Worm (Caenorhabditis elegans) whole organism, early embryonic: ENCODE measurements around the gene mog-3.

ENCODE experiments used
- B0310.2 ChIP-seq: sonication (generic microtip); optimal IDR thresholded peaks from 2 replicates; lab custom pipeline; 2016; ENCODE audit warnings: mild to moderate bottlenecking, missing genetic modification characterization, missing compliant biosample characterization
- F13C5.2 ChIP-seq: sonication (generic microtip); optimal IDR thresholded peaks from 2 replicates; lab custom pipeline; 2017; ENCODE audit warnings: mild to moderate bottlenecking, missing genetic modification characterization, inconsistent platforms, missing compliant biosample characterization
- aly-1 ChIP-seq: sonication (generic microtip); optimal IDR thresholded peaks from 2 replicates; lab custom pipeline; 2016; ENCODE audit warnings: missing genetic modification characterization, missing compliant biosample characterization
- ama-1 ChIP-seq: fragments of 150-350 bp; optimal IDR thresholded peaks from 2 replicates; lab custom pipeline; 2014
- ceh-13 ChIP-seq: fragments of 200-800 bp; sonication (Bioruptor generic); optimal IDR thresholded peaks from 2 replicates; lab custom pipeline; 2018; ENCODE audit warnings: mild to moderate bottlenecking, missing genetic modification characterization, missing compliant biosample characterization
- ceh-36 ChIP-seq: sonication (generic microtip); optimal IDR thresholded peaks from 2 replicates; lab custom pipeline; 2016; ENCODE audit warnings: missing genetic modification characterization, inconsistent platforms, missing compliant biosample characterization
- ets-7 ChIP-seq: sonication (generic microtip); optimal IDR thresholded peaks from 2 replicates; lab custom pipeline; 2016; ENCODE audit warnings: missing genotype, missing genetic modification characterization, missing compliant biosample characterization
- flt-1 ChIP-seq: fragments of 200-800 bp; sonication (Bioruptor generic); IDR thresholded peaks from 2 replicates; pipeline ENCODE4 v1.3.6; 2022; ENCODE audit warnings: missing genetic modification characterization, missing compliant biosample characterization
- hmbx-1 ChIP-seq: sonication (generic microtip); optimal IDR thresholded peaks from 2 replicates; lab custom pipeline; 2016; ENCODE audit warnings: mild to moderate bottlenecking, missing genetic modification characterization, missing compliant biosample characterization
- hmg-4 ChIP-seq: fragments of 200-800 bp; sonication (Bioruptor generic); optimal IDR thresholded peaks from 2 replicates; lab custom pipeline; 2018; ENCODE audit warnings: mild to moderate bottlenecking, missing genetic modification characterization, missing compliant biosample characterization
- hnd-1 ChIP-seq: sonication (generic microtip); optimal IDR thresholded peaks from 2 replicates; lab custom pipeline; 2016; ENCODE audit warnings: missing genetic modification characterization, missing compliant biosample characterization
- pes-1 ChIP-seq: fragments of 200-800 bp; sonication (Bioruptor generic); IDR thresholded peaks from 2 replicates; pipeline ENCODE4 v1.3.6; 2022; ENCODE audit warnings: missing genetic modification reagents, missing genetic modification characterization, missing compliant biosample characterization
- scrt-1 ChIP-seq: fragments of 200-800 bp; sonication (Bioruptor generic); IDR thresholded peaks from 2 replicates; pipeline ENCODE4 v1.3.6; 2022; ENCODE audit warnings: missing genetic modification characterization, missing compliant biosample characterization
- sea-1 ChIP-seq: fragments of 200-800 bp; sonication (Bioruptor generic); conservative IDR thresholded peaks from 2 replicates; pipeline ENCODE4 v1.3.6; 2022; ENCODE audit warnings: missing genetic modification characterization, missing compliant biosample characterization
- tbx-11 ChIP-seq: fragments of 200-800 bp; sonication (Bioruptor generic); IDR thresholded peaks from 2 replicates; pipeline ENCODE4 v1.3.6; 2022; ENCODE audit warnings: missing genetic modification characterization, missing compliant biosample characterization
- tbx-37 ChIP-seq: fragments of 200-800 bp; sonication (Bioruptor generic); conservative IDR thresholded peaks from 2 replicates; pipeline ENCODE4 v1.3.6; 2022; ENCODE audit warnings: missing genetic modification reagents, missing genetic modification characterization, missing compliant biosample characterization
- tra-4 ChIP-seq: sonication (generic microtip); optimal IDR thresholded peaks from 2 replicates; lab custom pipeline; 2017; ENCODE audit warnings: missing genetic modification characterization, missing compliant biosample characterization

The mog-3 gene

ce11 chrIII:5329372-5329771 lies 21.0 kb downstream of the mog-3 start:
- no peak for TF ChIP-seq hnd-1
- TF ChIP-seq ets-7 (tag; lab: Kevin White, UChicago) = no peak

- TF ChIP-seq scrt-1 (no peak), hmbx-1 (no peak), pes-1 (no peak), hnd-1 (no peak), tbx-37 (GFP tag; lab: Robert Waterston, UW) (no peak), F13C5.2 (tag; lab: Kevin White, UChicago) (no peak), tbx-11 (no peak), sea-1 (GFP tag; lab: Robert Waterston, UW) (no peak), aly-1 (tag; lab: Kevin White, UChicago) (no peak), hmg-4 (no peak), tra-4 (no peak), flt-1 (GFP tag; lab: Robert Waterston, UW) (no peak), ceh-13 (no peak), ama-1 (lab: Kevin White, UChicago) (no peak), B0310.2 (no peak), ceh-36 (no peak)
Observed at ce11 chrIII:5334517-5335049, 26.2 kb downstream of the mog-3 start.

- TF ChIP-seq scrt-1 (no peak), tbx-11 (no peak), ceh-13 (no peak), hnd-1 (no peak), ama-1 (lab: Kevin White, UChicago) (no peak), pes-1 (no peak), F13C5.2 (tag; lab: Kevin White, UChicago) (no peak), aly-1 (tag; lab: Kevin White, UChicago) (no peak)
Observed at ce11 chrIII:5338787-5339186, 30.4 kb downstream of the mog-3 start.

- no peak for TF ChIP-seq B0310.2
- TF ChIP-seq ets-7 (tag; lab: Kevin White, UChicago) = no peak
- TF ChIP-seq F13C5.2 (tag; lab: Kevin White, UChicago) = no peak
Observed at ce11 chrIII:5340530-5340929, 32.1 kb downstream of the mog-3 start.

- TF ChIP-seq scrt-1 (no peak), hmbx-1 (no peak), aly-1 (tag; lab: Kevin White, UChicago) (no peak), hmg-4 (no peak), ceh-36 (no peak), hnd-1 (no peak), flt-1 (GFP tag; lab: Robert Waterston, UW) (no peak), tbx-37 (GFP tag; lab: Robert Waterston, UW) (no peak), F13C5.2 (tag; lab: Kevin White, UChicago) (no peak), ceh-13 (no peak), tra-4 (no peak), pes-1 (no peak), B0310.2 (no peak), tbx-11 (no peak), ets-7 (tag; lab: Kevin White, UChicago) (no peak), ama-1 (lab: Kevin White, UChicago) (no peak), sea-1 (GFP tag; lab: Robert Waterston, UW) (no peak)
Observed at ce11 chrIII:5341382-5341781, 33.0 kb downstream of the mog-3 start, which contains the start of gene ZK121.2. Gene ZK121.2 (plus strand): TSS chrIII:5341682.

ce11 chrIII:5343555-5343954 lies 35.2 kb downstream of the mog-3 start:
- TF ChIP-seq pes-1 = no peak

- TF ChIP-seq ceh-36 = no peak
- TF ChIP-seq hmbx-1 = no peak
- no peak for TF ChIP-seq hnd-1
- TF ChIP-seq tra-4 = no peak
- no peak for TF ChIP-seq tbx-11
- no peak for TF ChIP-seq F13C5.2 (tag; lab: Kevin White, UChicago)
- no peak for TF ChIP-seq pes-1
- no peak for TF ChIP-seq tbx-37 (GFP tag; lab: Robert Waterston, UW)
- no peak for TF ChIP-seq flt-1 (GFP tag; lab: Robert Waterston, UW)
- TF ChIP-seq aly-1 (tag; lab: Kevin White, UChicago) = no peak
- no peak for TF ChIP-seq ceh-13
- no peak for TF ChIP-seq scrt-1
- no peak for TF ChIP-seq sea-1 (GFP tag; lab: Robert Waterston, UW)
- no peak for TF ChIP-seq ama-1 (lab: Kevin White, UChicago)
- TF ChIP-seq hmg-4 = no peak
- no peak for TF ChIP-seq B0310.2
Observed at ce11 chrIII:5344561-5344960, 36.2 kb downstream of the mog-3 start.

ce11 chrIII:5346017-5346416 lies 37.6 kb downstream of the mog-3 start, which contains the start of gene glrx-21:
Gene glrx-21 (minus strand): TSS chrIII:5346117.
- TF ChIP-seq B0310.2 (no peak), scrt-1 (no peak), tra-4 (no peak), sea-1 (GFP tag; lab: Robert Waterston, UW) (no peak), F13C5.2 (tag; lab: Kevin White, UChicago) (no peak), ama-1 (lab: Kevin White, UChicago) (no peak), ets-7 (tag; lab: Kevin White, UChicago) (no peak), ceh-13 (no peak), flt-1 (GFP tag; lab: Robert Waterston, UW) (no peak), ceh-36 (no peak), pes-1 (no peak), tbx-37 (GFP tag; lab: Robert Waterston, UW) (no peak), aly-1 (tag; lab: Kevin White, UChicago) (no peak), hmbx-1 (no peak), hnd-1 (no peak), hmg-4 (no peak), tbx-11 (no peak)

- TF ChIP-seq ceh-13 = no peak
- no peak for TF ChIP-seq tbx-11
- TF ChIP-seq B0310.2 = no peak
- TF ChIP-seq tbx-37 (GFP tag; lab: Robert Waterston, UW) = peak; percentile 85
- peak; percentile 10 for TF ChIP-seq ets-7 (tag; lab: Kevin White, UChicago)
- peak; percentile 27 for TF ChIP-seq F13C5.2 (tag; lab: Kevin White, UChicago)
- no peak for TF ChIP-seq ama-1 (lab: Kevin White, UChicago)
- no peak for TF ChIP-seq scrt-1
- TF ChIP-seq flt-1 (GFP tag; lab: Robert Waterston, UW) = peak; percentile 58
- no peak for TF ChIP-seq hmg-4
- no peak for TF ChIP-seq aly-1 (tag; lab: Kevin White, UChicago)
- TF ChIP-seq ceh-36 = no peak
- no peak for TF ChIP-seq hmbx-1
- no peak for TF ChIP-seq tra-4
- TF ChIP-seq sea-1 (GFP tag; lab: Robert Waterston, UW) = no peak
- TF ChIP-seq hnd-1 = no peak
- peak; percentile 67 for TF ChIP-seq pes-1
Observed at ce11 chrIII:5349250-5349649, 40.9 kb downstream of the mog-3 start, which contains the start of gene thoc-5. Gene thoc-5 (minus strand): TSS chrIII:5349401.
